Worm (Caenorhabditis elegans): ENCODE measurements around the gene mrps-18B.

Gene mrps-18B

ce11 chrII:8504074-8504724 lies 21.3 kb upstream of the mrps-18B start:
- TF ChIP-seq jun-1 (tag; optimal IDR thresholded peaks at IDR 0.05) (no peak), fkh-10 (GFP tag; optimal IDR thresholded peaks at IDR 0.05) (no peak), nfya-1 (tag; optimal IDR thresholded peaks at IDR 0.05; ENCODE audit: insufficient read depth) (peak; percentile 9), nhr-76 (tag; optimal IDR thresholded peaks at IDR 0.05) (no peak), elt-2 (tag; optimal IDR thresholded peaks at IDR 0.05) (peak; percentile 22), pqm-1 (tag; optimal IDR thresholded peaks at IDR 0.05) (peak; percentile 44)

- TF ChIP-seq elt-2 (tag; optimal IDR thresholded peaks at IDR 0.05), result peak; percentile 36
- peak; percentile 55 for TF ChIP-seq pqm-1 (tag; optimal IDR thresholded peaks at IDR 0.05)
- no peak for TF ChIP-seq ceh-16 (tag; optimal IDR thresholded peaks at IDR 0.05)
- TF ChIP-seq pha-4 (tag; optimal IDR thresholded peaks at IDR 0.05), result peak; percentile 21
These were observed 18.7 kb upstream of the mrps-18B start for ce11 chrII:8506759-8507158.

- TF ChIP-seq lin-39 (tag; optimal IDR thresholded peaks at IDR 0.05), result no peak
- TF ChIP-seq mdl-1 (tag; optimal IDR thresholded peaks at IDR 0.05), result no peak
- no peak for TF ChIP-seq egl-5 (tag; optimal IDR thresholded peaks at IDR 0.05)
- no peak for TF ChIP-seq fkh-10 (GFP tag; optimal IDR thresholded peaks at IDR 0.05)
- no peak for TF ChIP-seq egl-27 (tag; optimal IDR thresholded peaks at IDR 0.05)
- no peak for TF ChIP-seq nhr-67 (tag; optimal IDR thresholded peaks at IDR 0.05)
These were observed 16.5 kb upstream of the mrps-18B start, which contains the start of gene T13H5.1 for ce11 chrII:8508956-8509355. Gene T13H5.1 (minus strand): TSS chrII:8509056.

ce11 chrII:8514729-8515128 lies 10.8 kb upstream of the mrps-18B start, which contains the start of gene ctg-2:
Gene ctg-2 (plus strand): TSS chrII:8515054.
- TF ChIP-seq pqm-1 (tag; optimal IDR thresholded peaks at IDR 0.05) (peak; percentile 87), aly-2 (tag; optimal IDR thresholded peaks at IDR 0.05) (no peak), ceh-9 (tag; optimal IDR thresholded peaks at IDR 0.05) (no peak), eor-1 (tag; optimal IDR thresholded peaks at IDR 0.05) (no peak), tbx-2 (tag; optimal IDR thresholded peaks at IDR 0.05) (no peak), jun-1 (tag; optimal IDR thresholded peaks at IDR 0.05) (peak; percentile 32), lsy-12 (tag; optimal IDR thresholded peaks at IDR 0.05) (no peak), fkh-2 (tag; optimal IDR thresholded peaks at IDR 0.05) (no peak), lin-15B (tag; optimal IDR thresholded peaks at IDR 0.05) (no peak), ceh-82 (tag; optimal IDR thresholded peaks at IDR 0.05) (no peak), ztf-4 (tag; optimal IDR thresholded peaks at IDR 0.05) (no peak), unc-39 (tag; optimal IDR thresholded peaks at IDR 0.05) (no peak), ceh-16 (tag; optimal IDR thresholded peaks at IDR 0.05) (no peak), snpc-4 (tag; optimal IDR thresholded peaks at IDR 0.05) (no peak), ZK546.5 (tag; optimal IDR thresholded peaks at IDR 0.05) (no peak), elt-3 (tag; optimal IDR thresholded peaks at IDR 0.05) (no peak), ceh-28 (tag; optimal IDR thresholded peaks at IDR 0.05) (no peak), nhr-77 (tag; optimal IDR thresholded peaks at IDR 0.05) (no peak), pha-4 (tag; optimal IDR thresholded peaks at IDR 0.05) (peak; percentile 43), nhr-43 (tag; optimal IDR thresholded peaks at IDR 0.05; ENCODE audit: poor library complexity, severe bottlenecking) (no peak), mdl-1 (tag; optimal IDR thresholded peaks at IDR 0.05) (no peak), lin-39 (tag; optimal IDR thresholded peaks at IDR 0.05) (no peak), nhr-23 (tag; optimal IDR thresholded peaks at IDR 0.05) (no peak), elt-2 (tag; optimal IDR thresholded peaks at IDR 0.05) (peak; percentile 81), nhr-28 (tag; optimal IDR thresholded peaks at IDR 0.05) (no peak), mml-1 (tag; optimal IDR thresholded peaks at IDR 0.05) (no peak), nhr-76 (tag; optimal IDR thresholded peaks at IDR 0.05) (no peak), ama-1 (optimal IDR thresholded peaks at IDR 0.05) (no peak), nhr-11 (tag; optimal IDR thresholded peaks at IDR 0.05) (no peak), nhr-67 (tag; optimal IDR thresholded peaks at IDR 0.05) (no peak), egl-27 (tag; optimal IDR thresholded peaks at IDR 0.05) (no peak), elt-1 (tag; optimal IDR thresholded peaks at IDR 0.05) (no peak), unc-62 (GFP tag; optimal IDR thresholded peaks at IDR 0.05) (no peak)
